Worm (Caenorhabditis elegans): ENCODE data around the gene M02E1.1.

M02E1.1 gene

ce11 chrX:381029-381428, 55.1 kb downstream of the M02E1.1 start:
- TF ChIP-seq sma-3 (GFP tag; optimal IDR thresholded peaks at IDR 0.05) (no peak), sem-4 (tag; optimal IDR thresholded peaks at IDR 0.05) (no peak), lsy-2 (tag; optimal IDR thresholded peaks at IDR 0.05) (no peak), lin-11 (tag; optimal IDR thresholded peaks at IDR 0.05) (peak; percentile 11), nhr-129 (tag; optimal IDR thresholded peaks at IDR 0.05) (peak; percentile 0), lin-13 (GFP tag; optimal IDR thresholded peaks at IDR 0.05) (no peak), nhr-11 (tag; optimal IDR thresholded peaks at IDR 0.05) (no peak), ama-1 (optimal IDR thresholded peaks at IDR 0.05) (no peak)

- TF ChIP-seq ceh-82 (tag; optimal IDR thresholded peaks at IDR 0.05) (no peak), nhr-77 (tag; optimal IDR thresholded peaks at IDR 0.05) (no peak), C34F6.9 (tag; optimal IDR thresholded peaks at IDR 0.05) (peak; percentile 80), ZK546.5 (tag; optimal IDR thresholded peaks at IDR 0.05) (no peak), zag-1 (tag; optimal IDR thresholded peaks at IDR 0.05) (no peak), sma-3 (GFP tag; optimal IDR thresholded peaks at IDR 0.05) (peak; percentile 72), sma-9 (GFP tag; optimal IDR thresholded peaks at IDR 0.05) (no peak), sma-9 (tag; optimal IDR thresholded peaks at IDR 0.05) (no peak), nhr-11 (tag; optimal IDR thresholded peaks at IDR 0.05) (no peak), ztf-4 (tag; optimal IDR thresholded peaks at IDR 0.05) (no peak), elt-3 (tag; optimal IDR thresholded peaks at IDR 0.05) (no peak), nhr-10 (tag; optimal IDR thresholded peaks at IDR 0.05) (no peak), nhr-6 (tag; optimal IDR thresholded peaks at IDR 0.05) (no peak), egl-27 (tag; optimal IDR thresholded peaks at IDR 0.05) (no peak), F13H6.1 (tag; optimal IDR thresholded peaks at IDR 0.05) (peak; percentile 55), blmp-1 (tag; optimal IDR thresholded peaks at IDR 0.05; ENCODE audit: insufficient read depth) (no peak), elt-1 (tag; optimal IDR thresholded peaks at IDR 0.05) (no peak), ztf-1 (GFP tag; conservative IDR thresholded peaks at IDR 0.05) (no peak), nhr-25 (tag; optimal IDR thresholded peaks at IDR 0.05) (peak; percentile 64), lsy-2 (tag; optimal IDR thresholded peaks at IDR 0.05) (peak; percentile 21 to 77), mbf-1 (tag; optimal IDR thresholded peaks at IDR 0.05) (no peak), lin-11 (tag; optimal IDR thresholded peaks at IDR 0.05) (peak; percentile 59), gmeb-1 (tag; optimal IDR thresholded peaks at IDR 0.05) (peak; percentile 74), Y55F3AM.14 (GFP tag; optimal IDR thresholded peaks at IDR 0.05) (no peak), unc-62 (GFP tag; optimal IDR thresholded peaks at IDR 0.05) (no peak), ama-1 (optimal IDR thresholded peaks at IDR 0.05) (no peak), unc-39 (tag; optimal IDR thresholded peaks at IDR 0.05) (no peak), R02D3.7 (tag; optimal IDR thresholded peaks at IDR 0.05) (no peak), alr-1 (tag; optimal IDR thresholded peaks at IDR 0.05) (no peak), dmd-4 (tag; optimal IDR thresholded peaks at IDR 0.05) (no peak), nhr-21 (tag; optimal IDR thresholded peaks at IDR 0.05) (peak; percentile 56), fos-1 (tag; optimal IDR thresholded peaks at IDR 0.05) (peak; percentile 84), aly-2 (tag; optimal IDR thresholded peaks at IDR 0.05) (no peak), mab-5 (tag; optimal IDR thresholded peaks at IDR 0.05) (no peak), skn-1 (tag; optimal IDR thresholded peaks at IDR 0.05) (no peak), nhr-12 (tag; optimal IDR thresholded peaks at IDR 0.05) (no peak), crh-2 (tag; optimal IDR thresholded peaks at IDR 0.05) (peak; percentile 72), ceh-16 (tag; optimal IDR thresholded peaks at IDR 0.05) (peak; percentile 6), lin-13 (GFP tag; optimal IDR thresholded peaks at IDR 0.05) (peak; percentile 67), nhr-129 (tag; optimal IDR thresholded peaks at IDR 0.05) (peak; percentile 58), ztf-11 (tag; optimal IDR thresholded peaks at IDR 0.05) (no peak), sem-4 (tag; optimal IDR thresholded peaks at IDR 0.05) (no peak), nhr-23 (tag; optimal IDR thresholded peaks at IDR 0.05) (no peak), unc-55 (GFP tag; optimal IDR thresholded peaks at IDR 0.05) (peak; percentile 61), peb-1 (tag; optimal IDR thresholded peaks at IDR 0.05) (no peak), lin-39 (tag; optimal IDR thresholded peaks at IDR 0.05) (no peak), snpc-4 (tag; optimal IDR thresholded peaks at IDR 0.05) (peak; percentile 18), mdl-1 (tag; optimal IDR thresholded peaks at IDR 0.05) (no peak), nhr-237 (tag; optimal IDR thresholded peaks at IDR 0.05) (no peak)
Measured at ce11 chrX:382692-383091, 56.8 kb downstream of the M02E1.1 start, which contains the start of gene ife-2. TSS of gene ife-2 (minus strand) at chrX:382709.

Data from whole organism, L2 larva.